Worm (Caenorhabditis elegans) whole organism, L4 larva: ENCODE measurements around the gene unc-47.

ENCODE experiments used
- arid-1 ChIP-seq: fragments of 200-800 bp; sonication (Bioruptor generic); conservative IDR thresholded peaks from 2 replicates; pipeline ENCODE4 v1.3.6; 2022; ENCODE audit warnings: missing genetic modification reagents, missing genetic modification characterization, missing compliant biosample characterization
- ceh-28 ChIP-seq: fragments of 150-350 bp; optimal IDR thresholded peaks from 2 replicates; lab custom pipeline; 2014; ENCODE audit warnings: missing biosample characterization, missing genetic modification reagents, missing genetic modification characterization
- daf-8 ChIP-seq: fragments of 200-800 bp; sonication (Bioruptor generic); IDR thresholded peaks from 2 replicates; pipeline ENCODE4 v1.3.6; 2022; ENCODE audit warnings: missing genetic modification characterization, missing compliant biosample characterization
- lin-13 ChIP-seq: fragments of 150-350 bp; optimal IDR thresholded peaks from 2 replicates; lab custom pipeline; 2014; ENCODE audit warnings: missing biosample characterization, missing genetic modification reagents, missing genetic modification characterization
- lin-15B ChIP-seq: fragments of 150-350 bp; sonication (generic microtip); optimal IDR thresholded peaks from 3 replicates; lab custom pipeline; 2014; ENCODE audit warnings: missing biosample characterization, missing genetic modification characterization
- nhr-76 ChIP-seq: fragments of 150-350 bp; optimal IDR thresholded peaks from 2 replicates; lab custom pipeline; 2014; ENCODE audit warnings: missing biosample characterization, missing genetic modification characterization
- pqm-1 ChIP-seq: sonication (generic microtip); optimal IDR thresholded peaks from 2 replicates; lab custom pipeline; 2017; ENCODE audit warnings: missing biosample characterization, missing genetic modification characterization
- skn-1 ChIP-seq: fragments of 150-350 bp; optimal IDR thresholded peaks from 2 replicates; lab custom pipeline; 2014; ENCODE audit warnings: missing biosample characterization, missing genetic modification characterization
- snpc-4 ChIP-seq: fragments of 150-350 bp; optimal IDR thresholded peaks from 2 replicates; lab custom pipeline; 2014; ENCODE audit warnings: missing biosample characterization, missing genetic modification characterization

ce11 chrIII:10136778-10137177 lies 49.3 kb downstream of the unc-47 start, which contains the start of gene ZK1128.7:
- TF ChIP-seq nhr-76 (tag; lab: Kevin White, UChicago) (no peak), lin-15B (tag; lab: Kevin White, UChicago) (no peak), skn-1 (tag; lab: Kevin White, UChicago) (no peak), daf-8 (GFP tag; lab: Robert Waterston, UW) (no peak), lin-13 (GFP tag; lab: Kevin White, UChicago) (no peak), pqm-1 (tag; lab: Kevin White, UChicago) (no peak), snpc-4 (tag; lab: Kevin White, UChicago) (no peak), arid-1 (no peak), ceh-28 (no peak)
